Fruit fly (Drosophila melanogaster) whole organism: ENCODE measurements around the gene CG14325.

Experiments used
- CG8478 ChIP-seq: fragments of >200 bp; optimal IDR thresholded peaks from 2 replicates; lab custom pipeline; 2018; ENCODE audit warnings: inconsistent platforms
- Dll ChIP-seq: fragments of >200 bp; optimal IDR thresholded peaks from 2 replicates; lab custom pipeline; 2017
- EcR ChIP-seq, 2 experiments: fragments of >200 bp; optimal IDR thresholded peaks; 2 replicates each; lab custom pipeline; 2017; ENCODE audit warnings: missing biosample characterization in 2 of 2, missing genetic modification characterization in 2 of 2, missing genetic modification reagents in 2 of 2
- pan ChIP-seq: fragments of >200 bp; optimal IDR thresholded peaks from 2 replicates; lab custom pipeline; 2017
- psq ChIP-seq: fragments of >200 bp; optimal IDR thresholded peaks from 2 replicates; lab custom pipeline; 2017
- usp ChIP-seq: fragments of >200 bp; optimal IDR thresholded peaks from 2 replicates; lab custom pipeline; 2017; ENCODE audit warnings: missing biosample characterization, missing genetic modification characterization, mixed read lengths

Gene CG14325

dm6 chr3R:17647444-17647843, 20.5 kb downstream of the CG14325 start, which contains the start of gene CG14322:
Gene CG14322, plus strand, starts transcription at chr3R:17647679.
- TF ChIP-seq usp (GFP tag; lab: Kevin White, UChicago), result no peak
- no peak for TF ChIP-seq Dll (lab: Kevin White, UChicago)

dm6 chr3R:17653879-17654278, 27.0 kb downstream of the CG14325 start:
- no peak for TF ChIP-seq pan (lab: Kevin White, UChicago)
- TF ChIP-seq EcR (GFP tag; optimal IDR thresholded peaks at IDR 0.05; lab: Kevin White, UChicago), result no peak
- TF ChIP-seq Dll (lab: Kevin White, UChicago), result no peak
- TF ChIP-seq CG8478 (lab: Kevin White, UChicago), result no peak
- no peak for TF ChIP-seq usp (GFP tag; lab: Kevin White, UChicago)
- TF ChIP-seq psq (lab: Kevin White, UChicago), result no peak

dm6 chr3R:17655040-17655439, 28.1 kb downstream of the CG14325 start:
- no peak for TF ChIP-seq Dll (lab: Kevin White, UChicago)
- TF ChIP-seq CG8478 (lab: Kevin White, UChicago), result no peak
- TF ChIP-seq pan (lab: Kevin White, UChicago), result no peak
- TF ChIP-seq psq (lab: Kevin White, UChicago), result no peak
- no peak for TF ChIP-seq EcR (GFP tag; optimal IDR thresholded peaks at IDR 0.05; lab: Kevin White, UChicago)
- TF ChIP-seq usp (GFP tag; lab: Kevin White, UChicago), result no peak

dm6 chr3R:17656923-17657322, 30.0 kb downstream of the CG14325 start:
- TF ChIP-seq pan (lab: Kevin White, UChicago), result no peak
- TF ChIP-seq Dll (lab: Kevin White, UChicago), result no peak
- TF ChIP-seq psq (lab: Kevin White, UChicago), result no peak
- TF ChIP-seq usp (GFP tag; lab: Kevin White, UChicago), result no peak
- no peak for TF ChIP-seq EcR (GFP tag; optimal IDR thresholded peaks at IDR 0.05; lab: Kevin White, UChicago)
- no peak for TF ChIP-seq CG8478 (lab: Kevin White, UChicago)

- TF ChIP-seq CG8478 (lab: Kevin White, UChicago) (no peak), EcR (GFP tag; optimal IDR thresholded peaks at IDR 0.05; lab: Kevin White, UChicago) (no peak), Dll (lab: Kevin White, UChicago) (no peak), psq (lab: Kevin White, UChicago) (no peak)
Observed at dm6 chr3R:17666061-17666796, 39.3 kb downstream of the CG14325 start.

- TF ChIP-seq CG8478 (lab: Kevin White, UChicago) (no peak), Dll (lab: Kevin White, UChicago) (no peak), pan (lab: Kevin White, UChicago) (no peak), EcR (GFP tag; optimal IDR thresholded peaks at IDR 0.05; lab: Kevin White, UChicago) (no peak), psq (lab: Kevin White, UChicago) (no peak), usp (GFP tag; lab: Kevin White, UChicago) (no peak)
Observed at dm6 chr3R:17666797-17667156, 39.9 kb downstream of the CG14325 start.

- TF ChIP-seq CG8478 (lab: Kevin White, UChicago) (no peak), pan (lab: Kevin White, UChicago) (no peak), EcR (GFP tag; optimal IDR thresholded peaks at IDR 0.05; lab: Kevin White, UChicago) (no peak), usp (GFP tag; lab: Kevin White, UChicago) (no peak), Dll (lab: Kevin White, UChicago) (no peak), psq (lab: Kevin White, UChicago) (no peak)
Observed at dm6 chr3R:17667279-17667678, 40.4 kb downstream of the CG14325 start, which contains the start of gene CG45045. Gene CG45045, plus strand, starts transcription at chr3R:17667572.

- TF ChIP-seq CG8478 (lab: Kevin White, UChicago) (no peak), psq (lab: Kevin White, UChicago) (no peak), EcR (GFP tag; optimal IDR thresholded peaks at IDR 0.05; lab: Kevin White, UChicago) (no peak), usp (GFP tag; lab: Kevin White, UChicago) (no peak), pan (lab: Kevin White, UChicago) (no peak), Dll (lab: Kevin White, UChicago) (no peak)
Observed at dm6 chr3R:17667987-17668386, 41.1 kb downstream of the CG14325 start.

dm6 chr3R:17670202-17670856, 43.4 kb downstream of the CG14325 start:
- no peak for TF ChIP-seq pan (lab: Kevin White, UChicago)
- TF ChIP-seq psq (lab: Kevin White, UChicago), result no peak
- TF ChIP-seq CG8478 (lab: Kevin White, UChicago), result no peak
- TF ChIP-seq EcR (GFP tag; optimal IDR thresholded peaks at IDR 0.05; lab: Kevin White, UChicago), result no peak
- TF ChIP-seq usp (GFP tag; lab: Kevin White, UChicago), result no peak
- TF ChIP-seq Dll (lab: Kevin White, UChicago), result no peak

- TF ChIP-seq CG8478 (lab: Kevin White, UChicago) (no peak), pan (lab: Kevin White, UChicago) (no peak), usp (GFP tag; lab: Kevin White, UChicago) (no peak), Dll (lab: Kevin White, UChicago) (no peak), psq (lab: Kevin White, UChicago) (no peak), EcR (GFP tag; optimal IDR thresholded peaks at IDR 0.05; lab: Kevin White, UChicago) (no peak)
Observed at dm6 chr3R:17670857-17671336, 44.0 kb downstream of the CG14325 start, which contains the start of the genes CG7523 and Mps1. Gene CG7523, minus strand, starts transcription at chr3R:17670895. Gene Mps1, plus strand, starts transcription at chr3R:17671271.
